Fruit fly (Drosophila melanogaster) whole organism: ENCODE data around the gene Vps8.
A peak's percentile ranks its signal among the peaks of the same experiment; 100 is the strongest.

Experiments
- CG8478 ChIP-seq: fragments of >200 bp; optimal IDR thresholded peaks from 2 replicates; lab custom pipeline; 2018; ENCODE audit warnings: inconsistent platforms
- Dll ChIP-seq: fragments of >200 bp; optimal IDR thresholded peaks from 2 replicates; lab custom pipeline; 2017
- EcR ChIP-seq, 2 experiments: fragments of >200 bp; optimal IDR thresholded peaks; 2 replicates each; lab custom pipeline; 2017; ENCODE audit warnings: missing biosample characterization in 2 of 2, missing genetic modification characterization in 2 of 2, missing genetic modification reagents in 2 of 2
- pan ChIP-seq: fragments of >200 bp; optimal IDR thresholded peaks from 2 replicates; lab custom pipeline; 2017
- psq ChIP-seq: fragments of >200 bp; optimal IDR thresholded peaks from 2 replicates; lab custom pipeline; 2017
- usp ChIP-seq: fragments of >200 bp; optimal IDR thresholded peaks from 2 replicates; lab custom pipeline; 2017; ENCODE audit warnings: missing biosample characterization, missing genetic modification characterization, mixed read lengths

Gene Vps8

dm6 chr3L:6496053-6496921, 1.2 kb upstream of the Vps8 start:
- TF ChIP-seq psq (lab: Kevin White, UChicago) (peak; percentile 77), CG8478 (no peak), usp (no peak), Dll (lab: Kevin White, UChicago) (no peak)

DNA sequence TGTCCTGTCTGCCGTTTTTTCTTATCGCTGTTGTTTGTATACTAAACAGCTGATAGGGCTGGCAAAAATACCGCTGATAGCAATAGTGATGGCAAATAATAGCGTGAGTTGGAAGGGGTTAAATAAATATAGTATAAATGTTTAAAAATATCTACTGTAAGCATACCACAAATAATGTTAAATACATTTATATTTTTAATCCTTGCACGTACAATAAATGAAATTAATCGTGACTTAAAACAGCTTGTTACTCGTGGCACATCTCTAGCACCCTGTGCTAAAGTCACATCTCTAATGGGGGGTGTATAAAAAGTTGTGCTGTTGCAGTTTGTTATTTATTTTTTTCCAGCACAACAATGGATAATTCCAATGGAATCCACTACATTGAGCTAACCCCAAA, 6.7 kb downstream of the Vps8 start, which contains the start of the genes CG10147 and Bulli:
Gene CG10147 (minus strand): TSS at position 20 of the 400 bp plus-strand sequence.
Gene Bulli (plus strand): TSS at position 277 of the 400 bp plus-strand sequence.
- TF ChIP-seq Dll (lab: Kevin White, UChicago) (no peak), pan (lab: Kevin White, UChicago) (no peak), CG8478 (no peak), usp (no peak)

dm6 chr3L:6482838-6483237, 12.3 kb downstream of the Vps8 start:
- TF ChIP-seq psq (lab: Kevin White, UChicago) = no peak
- TF ChIP-seq CG8478 = no peak
- no peak for TF ChIP-seq EcR (GFP tag; optimal IDR thresholded peaks at IDR 0.05; lab: Kevin White, UChicago)
- TF ChIP-seq Dll (lab: Kevin White, UChicago) = no peak
- no peak for TF ChIP-seq pan (lab: Kevin White, UChicago)
- no peak for TF ChIP-seq usp

- TF ChIP-seq usp = no peak
- peak; percentile 50 for TF ChIP-seq pan (lab: Kevin White, UChicago)
Observed at dm6 chr3L:6471820-6472219, 23.3 kb downstream of the Vps8 start.

DNA sequence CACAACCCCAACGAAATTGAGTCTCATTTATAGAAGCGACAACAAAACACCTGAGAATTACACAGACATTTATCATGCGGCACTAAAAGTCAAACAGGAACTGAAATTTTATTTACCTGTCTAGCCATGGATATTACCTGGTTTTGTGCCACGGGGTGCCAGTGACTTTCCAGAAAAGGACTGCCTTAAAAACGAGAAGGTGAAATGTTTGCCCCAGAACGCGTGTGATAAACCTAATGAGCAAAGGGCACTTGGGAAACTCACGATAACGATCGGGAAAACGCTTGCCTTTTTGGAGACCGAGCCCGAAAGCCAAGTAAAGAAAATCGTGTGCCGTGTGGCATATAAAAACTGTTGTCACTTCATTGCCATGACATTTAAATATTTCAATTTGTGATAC, 25.6 kb downstream of the Vps8 start:
- no peak for TF ChIP-seq EcR (GFP tag; optimal IDR thresholded peaks at IDR 0.05; lab: Kevin White, UChicago)
- TF ChIP-seq psq (lab: Kevin White, UChicago) = no peak
- no peak for TF ChIP-seq Dll (lab: Kevin White, UChicago)
- no peak for TF ChIP-seq pan (lab: Kevin White, UChicago)
- TF ChIP-seq CG8478 = no peak
- no peak for TF ChIP-seq usp

DNA sequence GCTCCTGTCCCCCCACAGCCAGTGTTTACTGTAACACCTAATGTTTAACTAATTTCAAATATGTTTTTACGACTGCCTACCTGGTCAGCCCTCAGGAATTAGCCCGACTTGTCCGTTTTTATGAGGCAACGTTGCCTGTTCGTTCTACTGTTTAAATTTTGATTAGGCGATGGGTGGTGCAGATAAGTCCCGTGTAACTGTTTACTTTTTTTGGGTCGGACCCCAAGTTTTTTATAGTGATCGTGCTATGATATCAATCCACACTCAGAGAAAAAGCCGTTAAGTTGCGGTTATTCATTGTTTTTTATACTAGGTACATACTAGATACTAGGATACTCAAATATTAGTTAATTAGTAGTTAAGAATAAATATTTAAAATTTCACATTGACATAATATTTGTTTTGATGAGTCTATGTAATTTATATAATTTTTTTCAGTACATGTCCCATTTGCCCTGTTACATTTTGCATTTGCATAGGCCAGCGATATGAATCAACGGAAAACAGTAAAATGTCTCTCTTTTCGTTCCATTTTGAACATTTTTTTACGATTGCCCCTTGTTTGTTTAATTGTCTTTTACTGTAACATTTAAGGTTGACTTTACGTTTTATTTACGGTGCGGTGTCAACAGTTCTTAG, 27.3 kb downstream of the Vps8 start:
- no peak for TF ChIP-seq usp
- TF ChIP-seq CG8478 = no peak
- TF ChIP-seq pan (lab: Kevin White, UChicago) = no peak
- no peak for TF ChIP-seq Dll (lab: Kevin White, UChicago)
- TF ChIP-seq psq (lab: Kevin White, UChicago) = no peak
- TF ChIP-seq EcR (GFP tag; optimal IDR thresholded peaks at IDR 0.05; lab: Kevin White, UChicago) = no peak

dm6 chr3L:6462199-6462598, 32.9 kb downstream of the Vps8 start:
- TF ChIP-seq CG8478 (no peak), Dll (lab: Kevin White, UChicago) (no peak), usp (no peak), pan (lab: Kevin White, UChicago) (no peak), psq (lab: Kevin White, UChicago) (no peak), EcR (GFP tag; optimal IDR thresholded peaks at IDR 0.05; lab: Kevin White, UChicago) (no peak)

DNA sequence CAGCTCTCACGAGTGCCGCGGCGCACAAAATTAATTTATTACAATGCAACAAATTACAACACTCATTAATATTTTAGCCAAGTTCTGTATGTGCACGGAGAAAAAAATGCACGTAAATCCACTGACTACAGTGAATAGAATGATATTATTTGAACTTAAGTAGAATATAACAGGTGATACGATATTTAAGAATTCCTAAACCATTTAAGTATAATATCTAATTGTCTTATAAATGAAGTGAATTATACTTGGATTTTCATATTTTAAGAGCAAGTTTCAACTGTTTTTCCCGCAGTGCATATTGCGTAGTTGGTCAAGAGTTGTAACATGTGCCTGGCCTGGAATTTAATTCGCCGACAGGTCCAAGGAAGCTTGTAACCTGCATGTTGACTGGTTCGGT, 36.4 kb downstream of the Vps8 start:
- TF ChIP-seq usp (no peak), pan (lab: Kevin White, UChicago) (no peak), CG8478 (no peak), psq (lab: Kevin White, UChicago) (no peak), EcR (GFP tag; optimal IDR thresholded peaks at IDR 0.05; lab: Kevin White, UChicago) (no peak), Dll (lab: Kevin White, UChicago) (no peak)

DNA sequence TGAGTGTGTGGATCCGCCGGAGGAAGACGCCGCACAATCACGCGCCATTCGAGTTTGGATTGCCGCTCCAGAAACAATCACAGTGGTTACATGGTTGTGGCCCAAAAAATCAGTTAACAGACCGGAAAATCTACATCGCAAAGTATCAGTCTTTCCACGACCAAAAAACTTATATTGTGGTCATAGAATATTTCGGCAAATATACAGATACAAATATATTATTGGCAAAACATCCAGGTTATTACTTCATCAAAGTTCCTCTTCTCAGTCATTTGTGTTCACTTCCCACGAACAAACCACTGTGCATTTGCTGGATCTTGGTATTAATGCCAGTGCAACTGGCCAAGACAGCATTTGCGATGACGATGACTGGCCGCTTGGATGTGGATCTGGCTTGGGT, 37.2 kb downstream of the Vps8 start:
- TF ChIP-seq Dll (lab: Kevin White, UChicago) (no peak), usp (no peak), psq (lab: Kevin White, UChicago) (no peak), CG8478 (no peak), pan (lab: Kevin White, UChicago) (no peak)

- no peak for TF ChIP-seq pan (lab: Kevin White, UChicago)
- no peak for TF ChIP-seq EcR (GFP tag; optimal IDR thresholded peaks at IDR 0.05; lab: Kevin White, UChicago)
- no peak for TF ChIP-seq psq (lab: Kevin White, UChicago)
- no peak for TF ChIP-seq usp
- no peak for TF ChIP-seq CG8478
- TF ChIP-seq Dll (lab: Kevin White, UChicago) = no peak
Observed at dm6 chr3L:6457208-6457607, 37.9 kb downstream of the Vps8 start.

DNA sequence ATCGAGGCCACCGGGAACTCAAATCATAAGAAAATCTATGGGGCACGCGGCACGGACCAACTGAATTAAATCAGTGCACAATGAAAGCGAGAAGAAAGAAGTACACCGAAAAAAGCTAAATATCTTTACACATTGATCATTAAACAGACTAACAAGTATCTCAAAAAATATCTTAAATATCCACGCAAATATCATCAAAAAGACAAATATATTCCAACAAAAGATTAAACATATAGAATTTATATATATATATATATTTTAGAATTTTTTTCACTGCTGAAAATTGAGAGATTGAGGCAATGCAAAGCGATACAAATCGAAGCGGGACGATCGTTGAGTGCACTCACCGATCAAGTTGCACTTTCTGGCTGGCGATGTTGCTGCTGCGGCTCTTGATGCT, 39.7 kb downstream of the Vps8 start:
- TF ChIP-seq usp (no peak), pan (lab: Kevin White, UChicago) (no peak), psq (lab: Kevin White, UChicago) (no peak), EcR (GFP tag; optimal IDR thresholded peaks at IDR 0.05; lab: Kevin White, UChicago) (no peak), CG8478 (no peak), Dll (lab: Kevin White, UChicago) (no peak)

DNA sequence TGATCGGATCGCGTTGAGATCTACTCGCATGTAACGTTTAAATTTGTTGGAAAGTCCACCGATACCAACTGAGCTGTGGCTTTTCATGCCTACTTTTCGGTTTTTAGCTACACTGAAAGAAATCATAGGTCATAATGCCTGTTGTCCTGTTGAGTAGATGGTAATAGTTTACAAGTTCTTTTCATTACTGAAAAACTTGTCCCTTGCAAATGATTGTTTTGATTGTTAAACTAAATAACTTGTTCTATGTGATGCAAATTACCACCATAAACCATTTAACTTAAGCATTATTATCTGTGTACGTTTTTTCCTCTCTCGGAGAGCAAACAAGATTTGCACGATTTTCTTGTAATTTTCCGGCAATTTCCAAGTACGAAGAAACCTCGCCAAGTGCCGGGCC, 41.6 kb downstream of the Vps8 start:
- TF ChIP-seq CG8478 (no peak), pan (lab: Kevin White, UChicago) (no peak), psq (lab: Kevin White, UChicago) (no peak), usp (no peak), EcR (GFP tag; optimal IDR thresholded peaks at IDR 0.05; lab: Kevin White, UChicago) (no peak), Dll (lab: Kevin White, UChicago) (no peak)
